Fruit fly (Drosophila melanogaster): ENCODE data around the gene bigmax.

bigmax gene

DNA sequence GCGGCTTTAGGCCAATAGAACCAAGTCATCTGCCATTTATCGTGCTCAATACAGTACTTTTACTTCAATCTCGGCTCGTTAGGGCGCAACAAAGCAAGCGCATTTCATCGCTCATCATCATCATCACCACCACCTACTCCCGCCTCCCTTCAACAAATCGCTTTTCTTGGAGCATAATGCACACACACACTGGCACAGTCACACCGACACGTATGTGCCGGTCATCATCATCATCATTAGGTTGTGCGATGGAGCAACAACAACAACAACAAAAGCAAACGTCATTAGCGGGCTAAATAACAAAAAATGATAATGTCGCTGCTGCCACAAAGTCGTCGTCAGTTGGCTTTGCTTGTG lies 42.9 kb downstream of the bigmax start (continued):
- no peak for TF ChIP-seq eyg (GFP tag; optimal IDR thresholded peaks at IDR 0.05)
- TF ChIP-seq sim (GFP tag; IDR thresholded peaks at IDR 0.05), result no peak
- no peak for TF ChIP-seq gem (tag; optimal IDR thresholded peaks at IDR 0.05)
- TF ChIP-seq Med (GFP tag), result no peak
- no peak for TF ChIP-seq CG12659 (GFP tag; optimal IDR thresholded peaks at IDR 0.05)
- peak in 1 of 2 experiments; percentile 23 for TF ChIP-seq Trl (optimal IDR thresholded peaks at IDR 0.05)
- TF ChIP-seq Trl (GFP tag; optimal IDR thresholded peaks at IDR 0.05), result no peak
- TF ChIP-seq CG34422 (GFP tag; IDR thresholded peaks at IDR 0.05), result peak; percentile 56; the same call in 2 of the 3 replicates
- TF ChIP-seq CG17186 (GFP tag; optimal IDR thresholded peaks at IDR 0.05), result peak; percentile 8
- TF ChIP-seq CG4360 (GFP tag; IDR thresholded peaks at IDR 0.05), result peak; percentile 92
- peak; percentile 15 for TF ChIP-seq BEAF-32 (GFP tag; optimal IDR thresholded peaks at IDR 0.05)
- TF ChIP-seq Blimp-1 (GFP tag; optimal IDR thresholded peaks at IDR 0.05), result peak; percentile 8
- TF ChIP-seq ato (GFP tag; IDR thresholded peaks at IDR 0.05; ENCODE audit: partially characterized antibody), result 0 out of 2 replicates have a peak, but pooled peaks have one; percentile 4
- peak in 1 of 2 experiments; percentile 17 for TF ChIP-seq chif (GFP tag; optimal IDR thresholded peaks at IDR 0.05)
- no peak for TF ChIP-seq tll (GFP tag; optimal IDR thresholded peaks at IDR 0.05)
- peak; percentile 10 for TF ChIP-seq grau (tag; optimal IDR thresholded peaks at IDR 0.05)
- peak; percentile 33 for TF ChIP-seq CG10543 (GFP tag; optimal IDR thresholded peaks at IDR 0.05)
- no peak for TF ChIP-seq CG18011 (GFP tag; optimal IDR thresholded peaks at IDR 0.05)
- TF ChIP-seq dm (GFP tag; optimal IDR thresholded peaks at IDR 0.05), result no peak
- peak; percentile 26 for TF ChIP-seq abd-A (tag; optimal IDR thresholded peaks at IDR 0.05)
- peak; percentile 89; the same call in 3 of the 4 replicates for TF ChIP-seq chinmo (GFP tag; IDR thresholded peaks at IDR 0.05; ENCODE audit: partially characterized antibody)
- TF ChIP-seq CG7271 (tag; optimal IDR thresholded peaks at IDR 0.05), result no peak
- TF ChIP-seq Rfx (GFP tag; IDR thresholded peaks at IDR 0.05), result no peak
- no peak for TF ChIP-seq CG12236 (GFP tag; optimal IDR thresholded peaks at IDR 0.05)
- TF ChIP-seq dimm (GFP tag; IDR thresholded peaks at IDR 0.05), result no peak
- no peak for TF ChIP-seq CG13296 (GFP tag; optimal IDR thresholded peaks at IDR 0.05)
- TF ChIP-seq CG8478 (optimal IDR thresholded peaks at IDR 0.05), result peak; percentile 91
- TF ChIP-seq Nf-YB (GFP tag; optimal IDR thresholded peaks at IDR 0.05), result peak; percentile 27
- no peak for TF ChIP-seq crc (GFP tag; optimal IDR thresholded peaks at IDR 0.05)
- peak; percentile 70 for TF ChIP-seq cg (GFP tag; optimal IDR thresholded peaks at IDR 0.05)
- peak; percentile 47 for TF ChIP-seq Myb (GFP tag; optimal IDR thresholded peaks at IDR 0.05)
- TF ChIP-seq CG14860 (GFP tag; IDR thresholded peaks at IDR 0.05; ENCODE audit: partially characterized antibody), result no peak
- peak; percentile 16 for TF ChIP-seq Dp (GFP tag; optimal IDR thresholded peaks at IDR 0.05)

DNA sequence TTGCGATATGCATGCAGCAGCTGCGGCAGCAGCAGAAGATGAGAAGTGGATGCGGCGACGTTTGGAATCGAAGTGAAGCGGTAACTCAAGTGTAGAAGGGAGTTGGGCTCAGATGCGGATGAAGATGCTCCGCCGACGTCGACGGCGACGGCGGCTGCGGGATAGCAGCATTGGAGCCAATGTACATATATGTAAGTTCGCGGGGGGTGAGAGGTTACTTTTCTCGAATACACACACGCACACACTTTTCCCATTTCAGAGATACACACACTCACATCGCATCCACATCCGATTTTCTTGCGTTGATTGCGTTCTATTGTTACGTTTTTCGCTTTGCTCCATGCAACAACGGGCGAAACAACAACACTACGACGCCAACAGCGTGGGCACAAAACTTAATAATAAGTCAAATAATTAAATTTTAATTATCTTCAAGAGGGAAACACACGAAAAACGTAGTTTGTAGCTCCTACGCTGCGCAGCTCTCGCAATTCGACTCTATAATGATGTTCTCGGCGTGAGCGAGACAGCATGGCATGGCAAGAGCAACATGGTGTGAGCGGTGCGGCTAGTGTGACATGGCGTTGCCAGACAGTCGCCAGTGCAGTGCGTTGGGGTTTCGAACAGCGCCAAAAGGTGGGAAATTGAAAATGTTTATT lies 43.5 kb downstream of the bigmax start, which contains the start of gene CG18766:
Gene CG18766 (minus strand): TSS at position 508 of the 659 bp plus-strand sequence.
- TF ChIP-seq Ets65A (GFP tag), result peak; percentile 41
- no peak for TF ChIP-seq CG9817 (tag; optimal IDR thresholded peaks at IDR 0.05)
- peak; percentile 58 for TF ChIP-seq D19A (tag; optimal IDR thresholded peaks at IDR 0.05)
- no peak for TF ChIP-seq tgo (GFP tag; IDR thresholded peaks at IDR 0.05)
- no peak for TF ChIP-seq zf30C (GFP tag; optimal IDR thresholded peaks at IDR 0.05)
- no peak for TF ChIP-seq croc (GFP tag; conservative IDR thresholded peaks at IDR 0.05)
- TF ChIP-seq CG2120 (GFP tag; optimal IDR thresholded peaks at IDR 0.05), result peak; percentile 37
- TF ChIP-seq exex (tag; optimal IDR thresholded peaks at IDR 0.05), result peak; percentile 30
- peak; percentile 5 for TF ChIP-seq CG10979 (tag; optimal IDR thresholded peaks at IDR 0.05)
- peak; percentile 71 for TF ChIP-seq CG13624 (GFP tag; optimal IDR thresholded peaks at IDR 0.05)
- TF ChIP-seq vvl (GFP tag; IDR thresholded peaks at IDR 0.05), result peak; percentile 53
- peak; percentile 12 for TF ChIP-seq CG18011 (GFP tag; optimal IDR thresholded peaks at IDR 0.05)
- no peak for TF ChIP-seq Bteb2 (GFP tag; optimal IDR thresholded peaks at IDR 0.05)
- TF ChIP-seq maf-S (GFP tag; optimal IDR thresholded peaks at IDR 0.05), result no peak
- TF ChIP-seq CG2678 (tag; optimal IDR thresholded peaks at IDR 0.05), result no peak
- TF ChIP-seq sna (GFP tag; IDR thresholded peaks at IDR 0.05; ENCODE audit: partially characterized antibody), result no peak
- peak; percentile 84 for TF ChIP-seq CG17186 (GFP tag; optimal IDR thresholded peaks at IDR 0.05)
- TF ChIP-seq pros (GFP tag; optimal IDR thresholded peaks at IDR 0.05), result peak; percentile 4
- no peak for TF ChIP-seq tx (GFP tag; optimal IDR thresholded peaks at IDR 0.05)
- TF ChIP-seq CG15601 (tag; optimal IDR thresholded peaks at IDR 0.05), result no peak

Data from whole organism, embryonic.